Fruit fly (Drosophila melanogaster): ENCODE measurements around the gene Mst87F.

DNA sequence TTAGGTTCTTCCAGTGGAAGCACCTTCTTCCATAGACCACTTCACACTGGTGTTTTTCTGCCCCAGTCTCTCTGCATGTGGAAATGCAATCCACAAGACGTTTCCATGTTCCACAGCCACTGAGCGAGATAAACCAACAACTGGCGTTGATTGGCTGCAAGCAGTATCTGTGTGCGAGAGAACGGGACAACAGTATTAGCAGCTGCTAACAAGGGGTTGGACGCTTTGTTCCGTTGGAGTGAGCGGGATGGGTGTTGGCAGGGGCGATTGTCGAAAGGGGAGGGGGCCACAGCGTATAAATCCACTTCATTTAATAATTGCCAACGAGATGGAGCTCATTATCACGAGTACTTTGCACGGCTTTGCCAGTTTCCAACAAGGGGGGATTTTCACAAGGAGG is 49.3 kb upstream of the Mst87F start:
- TF ChIP-seq Mnt (GFP tag; optimal IDR thresholded peaks at IDR 0.05) (no peak), kay (GFP tag; ENCODE audit: borderline replicate concordance) (no peak)
